Fruit fly (Drosophila melanogaster) whole organism, wandering third instar larva: ENCODE measurements around the gene CG10674.
A peak's percentile ranks its signal among the peaks of the same experiment; 100 is the strongest.

Experiments
- Abd-B ChIP-seq: fragments of >200 bp; optimal IDR thresholded peaks from 2 replicates; lab custom pipeline; 2017; ENCODE audit warnings: missing biosample characterization, missing genetic modification characterization
- CG32264 ChIP-seq: fragments of 200-800 bp; sonication (Bioruptor generic); optimal IDR thresholded peaks from 2 replicates; lab custom pipeline; 2016; ENCODE audit warnings: missing biosample characterization, missing genetic modification characterization
- CG9705 ChIP-seq: fragments of 200-800 bp; sonication (Bioruptor generic); optimal IDR thresholded peaks from 2 replicates; lab custom pipeline; 2018; ENCODE audit warnings: missing biosample characterization, mild to moderate bottlenecking, missing genetic modification characterization
- CrebA ChIP-seq: fragments of 200-800 bp; sonication (Bioruptor generic); optimal IDR thresholded peaks from 2 replicates; lab custom pipeline; 2016; ENCODE audit warnings: missing biosample characterization, mild to moderate bottlenecking, missing genetic modification characterization, borderline replicate concordance
- Dfd ChIP-seq: fragments of >200 bp; optimal IDR thresholded peaks from 2 replicates; lab custom pipeline; 2017; ENCODE audit warnings: missing biosample characterization, missing genetic modification characterization
- Dif ChIP-seq: fragments of 200-275, 200-300 bp; sonication (Bioruptor generic); optimal IDR thresholded peaks from 2 replicates; lab custom pipeline; 2018; ENCODE audit warnings: missing biosample characterization, missing genetic modification characterization; ENCODE audit not compliant: partially characterized antibody
- GATAd ChIP-seq: sonication (Bioruptor generic); optimal IDR thresholded peaks from 2 replicates; lab custom pipeline; 2016; ENCODE audit warnings: missing biosample characterization, missing genetic modification characterization
- HLH106 ChIP-seq: fragments of 200-800 bp; optimal IDR thresholded peaks from 3 replicates; lab custom pipeline; 2019; ENCODE audit warnings: missing biosample characterization, mild to moderate bottlenecking, missing genetic modification characterization, moderate library complexity
- Hnf4 ChIP-seq: fragments of 200-800 bp; sonication (Bioruptor generic); optimal IDR thresholded peaks from 2 replicates; lab custom pipeline; 2016; ENCODE audit warnings: missing biosample characterization, mild to moderate bottlenecking, missing genetic modification characterization
- Hr78 ChIP-seq: fragments of >200 bp; optimal IDR thresholded peaks from 2 replicates; lab custom pipeline; 2017; ENCODE audit warnings: missing biosample characterization, missing genetic modification characterization
- Hr83 ChIP-seq: fragments of 200-300 bp; sonication (Bioruptor generic); optimal IDR thresholded peaks from 2 replicates; lab custom pipeline; 2016; ENCODE audit warnings: missing biosample characterization, mild to moderate bottlenecking, missing genetic modification characterization, moderate library complexity; ENCODE audit not compliant: poor library complexity, severe bottlenecking
- Jra ChIP-seq: sonication (Bioruptor generic); optimal IDR thresholded peaks from 2 replicates; lab custom pipeline; 2016; ENCODE audit warnings: missing biosample characterization, missing genetic modification characterization
- Mio ChIP-seq: sonication (Bioruptor generic); optimal IDR thresholded peaks from 2 replicates; lab custom pipeline; 2016; ENCODE audit warnings: missing biosample characterization, missing genetic modification characterization
- Myc ChIP-seq: fragments of >200 bp; optimal IDR thresholded peaks from 2 replicates; lab custom pipeline; 2017
- N ChIP-seq: fragments of >200 bp; optimal IDR thresholded peaks from 2 replicates; lab custom pipeline; 2018; ENCODE audit warnings: missing biosample characterization, missing external identifiers, missing genetic modification characterization
- OdsH ChIP-seq: fragments of 200-800 bp; sonication (Bioruptor generic); optimal IDR thresholded peaks from 2 replicates; lab custom pipeline; 2016; ENCODE audit warnings: missing biosample characterization, mild to moderate bottlenecking, missing genetic modification characterization
- Rel ChIP-seq, 2 experiments: fragments of 200-800 bp; sonication (Bioruptor generic) in 1 of 2; optimal IDR thresholded peaks; 2 replicates in 1 of 2; 3 replicates in 1 of 2; lab custom pipeline; 2016 to 2019; ENCODE audit warnings: mild to moderate bottlenecking in 2 of 2, missing biosample characterization in 2 of 2, missing genetic modification characterization in 2 of 2, moderate library complexity in 1 of 2
- Sp1 ChIP-seq: fragments of 200-800 bp; sonication (Bioruptor generic); optimal IDR thresholded peaks from 3 replicates; lab custom pipeline; 2019; ENCODE audit warnings: missing biosample characterization, mild to moderate bottlenecking, missing genetic modification characterization, moderate library complexity
- Vsx2 ChIP-seq: fragments of 200-300, 225-300 bp; sonication (Bioruptor generic); optimal IDR thresholded peaks from 2 replicates; lab custom pipeline; 2018; ENCODE audit warnings: missing biosample characterization, missing genetic modification characterization; ENCODE audit not compliant: partially characterized antibody
- br ChIP-seq: fragments of 200-800 bp; sonication (Bioruptor generic); optimal IDR thresholded peaks from 2 replicates; lab custom pipeline; 2016; ENCODE audit warnings: missing biosample characterization, missing genetic modification characterization
- brk ChIP-seq: fragments of 200-800 bp; sonication (Bioruptor generic); optimal IDR thresholded peaks from 2 replicates; lab custom pipeline; 2016; ENCODE audit warnings: missing biosample characterization, mild to moderate bottlenecking, missing genetic modification characterization
- dl ChIP-seq, 2 experiments: fragments of 175-275, 200-275 bp in 1 of 2; fragments of 200-275 bp in 1 of 2; sonication (Bioruptor generic); optimal IDR thresholded peaks; lab custom pipeline; 2018; ENCODE audit warnings: mild to moderate bottlenecking in 2 of 2, missing biosample characterization in 2 of 2, missing genetic modification characterization in 2 of 2, moderate library complexity in 2 of 2; ENCODE audit not compliant: partially characterized antibody in 2 of 2, insufficient read depth in 1 of 2
- dmrt93B ChIP-seq: fragments of 200-800 bp; sonication (Bioruptor generic); optimal IDR thresholded peaks from 2 replicates; lab custom pipeline; 2018; ENCODE audit warnings: missing biosample characterization, mild to moderate bottlenecking, missing genetic modification characterization
- dsf ChIP-seq: sonication (Bioruptor generic); optimal IDR thresholded peaks from 2 replicates; lab custom pipeline; 2016; ENCODE audit warnings: missing biosample characterization, missing genetic modification characterization, borderline replicate concordance
- ey ChIP-seq: fragments of 200-800 bp; sonication (Bioruptor generic); optimal IDR thresholded peaks from 2 replicates; lab custom pipeline; 2016; ENCODE audit warnings: missing biosample characterization, missing genetic modification characterization
- foxo ChIP-seq, 2 experiments: fragments of 200-800 bp; sonication (Bioruptor generic); optimal IDR thresholded peaks; 2 replicates in 1 of 2; 3 replicates in 1 of 2; lab custom pipeline; 2016 to 2017; ENCODE audit warnings: missing biosample characterization in 2 of 2, missing genetic modification characterization in 2 of 2
- fru ChIP-seq: fragments of 200-800 bp; sonication (Bioruptor generic); optimal IDR thresholded peaks from 3 replicates; lab custom pipeline; 2016; ENCODE audit warnings: missing biosample characterization, mild to moderate bottlenecking, missing genetic modification characterization
- h ChIP-seq: fragments of 200-800 bp; sonication (Bioruptor generic); optimal IDR thresholded peaks from 3 replicates; lab custom pipeline; 2016; ENCODE audit warnings: missing biosample characterization, mild to moderate bottlenecking, missing genetic modification characterization
- jim ChIP-seq: fragments of 175-275, 200-325 bp; sonication (Bioruptor generic); optimal IDR thresholded peaks from 2 replicates; lab custom pipeline; 2016; ENCODE audit warnings: missing biosample characterization, mild to moderate bottlenecking, missing genetic modification characterization
- lola ChIP-seq: fragments of >200 bp; optimal IDR thresholded peaks from 2 replicates; lab custom pipeline; 2017; ENCODE audit warnings: missing biosample characterization, missing genetic modification characterization
- pan ChIP-seq: fragments of >200 bp; optimal IDR thresholded peaks from 2 replicates; lab custom pipeline; 2017
- psq ChIP-seq: fragments of 200-800 bp; sonication (Bioruptor generic); optimal IDR thresholded peaks from 3 replicates; lab custom pipeline; 2017; ENCODE audit warnings: missing biosample characterization, mild to moderate bottlenecking, missing genetic modification characterization, moderate library complexity
- rgr ChIP-seq: fragments of 200-800 bp; sonication (Bioruptor generic); optimal IDR thresholded peaks from 3 replicates; lab custom pipeline; 2016; ENCODE audit warnings: missing biosample characterization, mild to moderate bottlenecking, missing genetic modification characterization
- sage ChIP-seq: fragments of 200-800 bp; sonication (Bioruptor generic); optimal IDR thresholded peaks from 2 replicates; lab custom pipeline; 2016; ENCODE audit warnings: missing biosample characterization, mild to moderate bottlenecking, missing genetic modification characterization
- sv ChIP-seq: fragments of 200-800 bp; sonication (Bioruptor generic); optimal IDR thresholded peaks from 3 replicates; lab custom pipeline; 2016; ENCODE audit warnings: missing biosample characterization, missing genetic modification characterization
- tai ChIP-seq: sonication (Bioruptor generic); optimal IDR thresholded peaks from 2 replicates; lab custom pipeline; 2016; ENCODE audit warnings: missing biosample characterization, missing genetic modification characterization
- usp ChIP-seq: fragments of >200 bp; optimal IDR thresholded peaks from 2 replicates; lab custom pipeline; 2017; ENCODE audit warnings: missing biosample characterization, missing genetic modification characterization
- woc ChIP-seq: sonication (Bioruptor generic); optimal IDR thresholded peaks from 2 replicates; lab custom pipeline; 2016; ENCODE audit warnings: missing biosample characterization, mild to moderate bottlenecking, missing genetic modification characterization

The CG10674 gene

DNA sequence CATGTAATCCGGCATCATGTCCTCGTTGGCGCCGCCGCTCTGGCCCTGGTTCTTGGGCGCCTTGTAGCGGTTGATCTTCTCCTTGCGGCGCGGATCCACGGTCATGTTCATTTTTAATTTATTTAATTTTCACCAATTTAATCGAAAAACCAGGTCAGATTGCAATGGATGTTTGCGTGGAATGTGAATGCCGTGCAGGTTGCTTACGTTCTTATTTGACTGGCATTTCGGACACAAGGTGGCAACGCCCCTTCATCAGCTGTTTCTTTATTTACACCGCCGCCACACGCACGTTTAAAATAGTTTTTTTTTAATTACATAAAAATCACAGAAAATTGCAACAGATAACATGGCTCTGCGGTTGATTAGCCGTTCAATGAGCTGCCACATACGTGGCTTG, at the start of gene CG10674, which contains the start of gene CG4611:
Gene CG10674 (minus strand): TSS at position 170 of the 400 bp plus-strand sequence.
Gene CG4611 (plus strand): TSS at position 254 of the 400 bp plus-strand sequence.
- TF ChIP-seq Myc (peak; percentile 20), Hnf4 (GFP tag; lab: Kevin White, UChicago) (peak; percentile 13), Hr83 (GFP tag; lab: Kevin White, UChicago) (peak; percentile 35), tai (GFP tag; lab: Kevin White, UChicago) (no peak)

dm6 chr3L:5184860-5185639, 49.0 kb upstream of the CG10674 start:
- TF ChIP-seq HLH106 (tag; lab: Kevin White, UChicago) (peak; percentile 16), dmrt93B (GFP tag; lab: Kevin White, UChicago) (no peak), fru (GFP tag; lab: Kevin White, UChicago) (peak; percentile 27), dsf (GFP tag; lab: Kevin White, UChicago) (no peak), ey (GFP tag; lab: Kevin White, UChicago) (peak; percentile 17), Hr83 (GFP tag; lab: Kevin White, UChicago) (no peak), h (GFP tag; lab: Kevin White, UChicago) (peak; percentile 22), dl (GFP tag; optimal IDR thresholded peaks at IDR 0.05; lab: Kevin White, UChicago; ENCODE audit: insufficient read depth in 1 of 2, partially characterized antibody in 2 of 2) (peak in 1 of 2 experiments; percentile 22), Abd-B (no peak), Jra (GFP tag; lab: Kevin White, UChicago) (no peak), Vsx2 (GFP tag; lab: Kevin White, UChicago) (peak; percentile 88), sv (peak; percentile 47), tai (GFP tag; lab: Kevin White, UChicago) (peak; percentile 13), rgr (GFP tag; lab: Kevin White, UChicago) (peak; percentile 50), Rel (GFP tag; optimal IDR thresholded peaks at IDR 0.05; lab: Kevin White, UChicago) (no peak), Rel (tag; optimal IDR thresholded peaks at IDR 0.05; lab: Kevin White, UChicago) (no peak), psq (peak; percentile 52), foxo (GFP tag; optimal IDR thresholded peaks at IDR 0.05; lab: Kevin White, UChicago) (peak in 1 of 2 experiments; percentile 42), jim (no peak), CG32264 (no peak), Myc (no peak), OdsH (GFP tag; lab: Kevin White, UChicago) (peak; percentile 24), usp (GFP tag; lab: Kevin White, UChicago) (no peak), sage (GFP tag; lab: Kevin White, UChicago) (no peak), woc (GFP tag; lab: Kevin White, UChicago) (peak; percentile 24), CrebA (GFP tag; lab: Kevin White, UChicago) (no peak), GATAd (GFP tag; lab: Kevin White, UChicago) (no peak), Sp1 (no peak), lola (GFP tag; lab: Kevin White, UChicago) (no peak), brk (GFP tag; lab: Kevin White, UChicago) (no peak), pan (lab: Kevin White, UChicago) (no peak), N (GFP tag; lab: Kevin White, UChicago) (no peak), CG9705 (GFP tag; lab: Kevin White, UChicago) (no peak), Hnf4 (GFP tag; lab: Kevin White, UChicago) (peak; percentile 19), Mio (GFP tag; lab: Kevin White, UChicago) (no peak), Dif (peak; percentile 91), br (GFP tag; lab: Kevin White, UChicago) (peak; percentile 16), Dfd (GFP tag; lab: Kevin White, UChicago) (no peak), Hr78 (GFP tag; lab: Kevin White, UChicago) (no peak)
